Worm (Caenorhabditis elegans): ENCODE measurements around the gene K09E9.4.

DNA sequence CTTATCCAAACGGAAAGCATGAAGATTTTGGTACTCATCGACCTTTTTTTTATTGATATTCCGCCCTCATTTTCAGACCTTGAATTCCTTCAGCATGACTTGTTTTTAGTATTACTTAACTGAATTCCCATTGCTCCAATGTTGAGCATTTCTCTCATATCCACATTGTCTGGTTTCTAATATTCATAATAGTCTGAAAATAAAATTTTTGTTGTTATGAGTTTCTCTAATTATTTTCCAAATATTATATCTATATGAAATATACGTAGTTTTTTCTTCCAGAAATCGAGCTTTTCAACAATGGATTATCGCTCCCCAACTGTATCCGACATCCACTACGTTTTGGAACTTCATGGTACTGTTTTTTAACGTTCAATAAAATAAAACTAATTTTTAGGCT lies 12.4 kb upstream of the K09E9.4 start, which contains the start of gene H08J19.1:
- TF ChIP-seq bed-2 (GFP tag; IDR thresholded peaks at IDR 0.05) (no peak), B0019.2 (GFP tag; conservative IDR thresholded peaks at IDR 0.05) (no peak), snpc-4 (GFP tag; optimal IDR thresholded peaks at IDR 0.05) (no peak), snpc-4 (tag; optimal IDR thresholded peaks at IDR 0.05) (no peak), aptf-2 (GFP tag; conservative IDR thresholded peaks at IDR 0.05) (no peak), K12H6.12 (tag; optimal IDR thresholded peaks at IDR 0.05) (no peak), B0035.1 (tag; optimal IDR thresholded peaks at IDR 0.05) (no peak), Y56A3A.18 (GFP tag; IDR thresholded peaks at IDR 0.05) (no peak)
